Fruit fly (Drosophila melanogaster) whole organism, adult: ENCODE data around the gene ND-42.

Experiments
- CG12768 ChIP-seq: fragments of 200-800 bp; sonication (Bioruptor generic); optimal IDR thresholded peaks from 2 replicates; lab custom pipeline; 2017; ENCODE audit warnings: missing biosample characterization, missing genetic modification characterization, mild to moderate bottlenecking, moderate library complexity, missing genetic modification reagents
- CG1620 ChIP-seq: fragments of 200-800 bp; sonication (Bioruptor generic); optimal IDR thresholded peaks from 2 replicates; lab custom pipeline; 2016; ENCODE audit warnings: missing biosample characterization, missing genetic modification characterization
- CG7101 ChIP-seq: fragments of 200-800 bp; sonication (Bioruptor generic); optimal IDR thresholded peaks from 2 replicates; lab custom pipeline; 2018; ENCODE audit warnings: missing biosample characterization, mild to moderate bottlenecking, missing genetic modification characterization, moderate library complexity
- pad ChIP-seq: fragments of 200-800 bp; sonication (Bioruptor generic); optimal IDR thresholded peaks from 3 replicates; lab custom pipeline; 2017; ENCODE audit warnings: missing biosample characterization, missing genetic modification characterization, mild to moderate bottlenecking, moderate library complexity, missing genetic modification reagents

dm6 chr3R:22049134-22049796 lies 21.8 kb downstream of the ND-42 start:
- no peak for TF ChIP-seq pad
- TF ChIP-seq CG7101 = no peak
- TF ChIP-seq CG12768 (GFP tag; lab: Kevin White, UChicago) = no peak
- no peak for TF ChIP-seq CG1620
